Worm (Caenorhabditis elegans): ENCODE data around the gene cku-80.

The cku-80 gene

ce11 chrIII:4384487-4384886 lies 35.2 kb upstream of the cku-80 start, which contains the start of gene pals-28:
Gene pals-28 (plus strand): TSS chrIII:4384787.
- no peak for TF ChIP-seq tbx-7 (tag; optimal IDR thresholded peaks at IDR 0.05)
- no peak for TF ChIP-seq ceh-19 (GFP tag; optimal IDR thresholded peaks at IDR 0.05)
- TF ChIP-seq ref-2 (tag; optimal IDR thresholded peaks at IDR 0.05): no peak
- no peak for TF ChIP-seq ztf-16 (tag; optimal IDR thresholded peaks at IDR 0.05)
- TF ChIP-seq fkh-6 (tag; optimal IDR thresholded peaks at IDR 0.05): no peak
- no peak for TF ChIP-seq pax-1 (tag; optimal IDR thresholded peaks at IDR 0.05)
- no peak for TF ChIP-seq syd-9 (tag; optimal IDR thresholded peaks at IDR 0.05)
- no peak for TF ChIP-seq odd-2 (tag; optimal IDR thresholded peaks at IDR 0.05)
- TF ChIP-seq dmd-4 (tag; optimal IDR thresholded peaks at IDR 0.05; ENCODE audit: borderline replicate concordance): no peak
- no peak for TF ChIP-seq fax-1 (tag; optimal IDR thresholded peaks at IDR 0.05)

- TF ChIP-seq pros-1 (tag; optimal IDR thresholded peaks at IDR 0.05) (no peak), ceh-9 (tag; optimal IDR thresholded peaks at IDR 0.05) (no peak)
Measured at ce11 chrIII:4390421-4390820, 29.2 kb upstream of the cku-80 start.

- no peak for TF ChIP-seq fkh-10 (GFP tag; optimal IDR thresholded peaks at IDR 0.05)
- no peak for TF ChIP-seq fkh-6 (tag; optimal IDR thresholded peaks at IDR 0.05)
- no peak for TF ChIP-seq ceh-2 (tag; optimal IDR thresholded peaks at IDR 0.05)
- no peak for TF ChIP-seq zip-5 (tag; optimal IDR thresholded peaks at IDR 0.05)
- no peak for TF ChIP-seq pqm-1 (tag; optimal IDR thresholded peaks at IDR 0.05)
- TF ChIP-seq syd-9 (tag; optimal IDR thresholded peaks at IDR 0.05): no peak
- TF ChIP-seq ceh-9 (tag; optimal IDR thresholded peaks at IDR 0.05): no peak
- TF ChIP-seq T23F11.4 (GFP tag; optimal IDR thresholded peaks at IDR 0.05): no peak
- TF ChIP-seq ref-2 (tag; optimal IDR thresholded peaks at IDR 0.05): no peak
- TF ChIP-seq pat-9 (tag; optimal IDR thresholded peaks at IDR 0.05): no peak
- no peak for TF ChIP-seq npax-4 (tag; optimal IDR thresholded peaks at IDR 0.05)
- TF ChIP-seq ceh-6 (GFP tag; optimal IDR thresholded peaks at IDR 0.05): no peak
- no peak for TF ChIP-seq ets-4 (tag; optimal IDR thresholded peaks at IDR 0.05)
- no peak for TF ChIP-seq gmeb-2 (tag; optimal IDR thresholded peaks at IDR 0.05)
Measured at ce11 chrIII:4391319-4391718, 28.3 kb upstream of the cku-80 start.

ce11 chrIII:4391938-4392337 lies 27.7 kb upstream of the cku-80 start:
- TF ChIP-seq hlh-30 (tag; optimal IDR thresholded peaks at IDR 0.05; ENCODE audit: insufficient read depth) (no peak), tbx-7 (tag; optimal IDR thresholded peaks at IDR 0.05) (no peak), Y22D7AL.16 (tag; optimal IDR thresholded peaks at IDR 0.05) (no peak), npax-4 (tag; optimal IDR thresholded peaks at IDR 0.05) (no peak), ama-1 (optimal IDR thresholded peaks at IDR 0.05) (no peak), ceh-19 (GFP tag; optimal IDR thresholded peaks at IDR 0.05) (no peak), ceh-31 (tag; optimal IDR thresholded peaks at IDR 0.05) (no peak), rnt-1 (tag; optimal IDR thresholded peaks at IDR 0.05) (no peak), ceh-6 (GFP tag; optimal IDR thresholded peaks at IDR 0.05) (no peak), nhr-11 (tag; optimal IDR thresholded peaks at IDR 0.05) (no peak), ztf-16 (tag; optimal IDR thresholded peaks at IDR 0.05) (no peak), elt-2 (tag; optimal IDR thresholded peaks at IDR 0.05) (no peak), C38D4.7 (GFP tag; optimal IDR thresholded peaks at IDR 0.05) (no peak), F13H6.1 (tag; optimal IDR thresholded peaks at IDR 0.05) (no peak), ahr-1 (tag; optimal IDR thresholded peaks at IDR 0.05) (no peak), hlh-6 (tag; optimal IDR thresholded peaks at IDR 0.05) (no peak)

ce11 chrIII:4394496-4394895 lies 25.2 kb upstream of the cku-80 start, which contains the start of gene R07E5.4:
Gene R07E5.4 (plus strand): TSS chrIII:4394796.
- TF ChIP-seq elt-2 (tag; optimal IDR thresholded peaks at IDR 0.05) (no peak), pat-9 (tag; optimal IDR thresholded peaks at IDR 0.05) (no peak), Y22D7AL.16 (tag; optimal IDR thresholded peaks at IDR 0.05) (no peak), tbx-7 (tag; optimal IDR thresholded peaks at IDR 0.05) (no peak), fax-1 (tag; optimal IDR thresholded peaks at IDR 0.05) (no peak), unc-3 (GFP tag; conservative IDR thresholded peaks at IDR 0.05) (no peak), unc-3 (tag; optimal IDR thresholded peaks at IDR 0.05) (no peak), ttx-3 (tag; optimal IDR thresholded peaks at IDR 0.05) (no peak)

Measured in whole organism, late embryonic.